Fruit fly (Drosophila melanogaster) whole organism, embryonic: Measurements from ENCODE around the gene SdicB.

Experiments
- CG10209 ChIP-seq: fragments of 200-800 bp; sonication (Bioruptor generic); optimal IDR thresholded peaks from 3 replicates; lab custom pipeline; 2017; ENCODE audit warnings: missing biosample characterization, mild to moderate bottlenecking, missing genetic modification characterization, missing genetic modification reagents
- CG12219 ChIP-seq: fragments of 200-800 bp; sonication (Bioruptor generic); optimal IDR thresholded peaks from 3 replicates; lab custom pipeline; 2018; ENCODE audit warnings: missing biosample characterization, mild to moderate bottlenecking, missing genetic modification characterization
- CG12659 ChIP-seq: fragments of 200-800 bp; sonication (Bioruptor generic); optimal IDR thresholded peaks from 3 replicates; lab custom pipeline; 2017; ENCODE audit warnings: mild to moderate bottlenecking, missing biosample characterization, missing genetic modification reagents, missing genetic modification characterization
- CG14667 ChIP-seq: fragments of 200-800 bp; sonication (Bioruptor generic); IDR thresholded peaks from 2 replicates; pipeline ENCODE4 v1.3.6; 2022; ENCODE audit warnings: missing biosample characterization, missing genetic modification characterization
- CG1603 ChIP-seq: fragments of 200-800 bp; sonication (Bioruptor generic); optimal IDR thresholded peaks from 2 replicates; lab custom pipeline; 2019; ENCODE audit warnings: missing biosample characterization, mild to moderate bottlenecking, missing genetic modification characterization, moderate library complexity
- CG31365 ChIP-seq: fragments of 200-800 bp; sonication (Bioruptor generic); optimal IDR thresholded peaks from 2 replicates; lab custom pipeline; 2018; ENCODE audit warnings: missing biosample characterization, mild to moderate bottlenecking, missing genetic modification characterization
- CG32772 ChIP-seq: fragments of 200-800 bp; sonication (Bioruptor generic); IDR thresholded peaks from 2 replicates; pipeline ENCODE4 v1.3.6; 2022; ENCODE audit warnings: missing biosample characterization, missing genetic modification characterization
- CG34376 ChIP-seq: fragments of 200-800 bp; sonication (Bioruptor generic); optimal IDR thresholded peaks from 2 replicates; lab custom pipeline; 2018; ENCODE audit warnings: missing biosample characterization, mild to moderate bottlenecking, missing genetic modification characterization
- CG4328 ChIP-seq: fragments of 200-800 bp; sonication (Bioruptor generic); optimal IDR thresholded peaks from 3 replicates; lab custom pipeline; 2017; ENCODE audit warnings: missing biosample characterization, missing genetic modification reagents, missing genetic modification characterization
- CG4424 ChIP-seq: fragments of 200-800 bp; sonication (Bioruptor generic); optimal IDR thresholded peaks from 3 replicates; lab custom pipeline; 2016; ENCODE audit warnings: missing biosample characterization, missing genetic modification characterization
- CG4617 ChIP-seq: fragments of 200-800 bp; sonication (Bioruptor generic); optimal IDR thresholded peaks from 3 replicates; lab custom pipeline; 2016; ENCODE audit warnings: missing biosample characterization, missing genetic modification characterization, borderline replicate concordance
- CG6765 ChIP-seq: fragments of 200-800 bp; sonication (Bioruptor generic); optimal IDR thresholded peaks from 3 replicates; lab custom pipeline; 2017; ENCODE audit warnings: missing biosample characterization, mild to moderate bottlenecking, missing genetic modification characterization
- CG8944 ChIP-seq: fragments of 200-800 bp; sonication (Bioruptor generic); optimal IDR thresholded peaks from 3 replicates; lab custom pipeline; 2016; ENCODE audit warnings: missing biosample characterization, missing genetic modification characterization
- CG9876 ChIP-seq: fragments of 200-800 bp; sonication (Bioruptor generic); optimal IDR thresholded peaks from 2 replicates; lab custom pipeline; 2016; ENCODE audit warnings: missing biosample characterization, missing genetic modification characterization
- Dek ChIP-seq: fragments of 200-800 bp; sonication (Bioruptor generic); optimal IDR thresholded peaks from 3 replicates; lab custom pipeline; 2019; ENCODE audit warnings: missing biosample characterization, mild to moderate bottlenecking, missing genetic modification characterization, moderate library complexity
- E2f1 ChIP-seq: fragments of 200-800 bp; sonication (Bioruptor generic); IDR thresholded peaks from 2 replicates; pipeline ENCODE4 v1.3.6; 2022; ENCODE audit warnings: missing biosample characterization, missing genetic modification characterization
- E2f2 ChIP-seq: fragments of 200-800 bp; sonication (Bioruptor generic); IDR thresholded peaks from 2 replicates; pipeline ENCODE4 v1.3.6; 2022; ENCODE audit warnings: missing biosample characterization, missing genetic modification characterization
- H2.0 ChIP-seq: fragments of 200-800 bp; sonication (Bioruptor generic); IDR thresholded peaks from 2 replicates; pipeline ENCODE4 v1.3.6; 2022; ENCODE audit warnings: missing biosample characterization, missing genetic modification characterization
- Hsf ChIP-seq: fragments of 200-800 bp; sonication (Bioruptor generic); optimal IDR thresholded peaks from 3 replicates; lab custom pipeline; 2016; ENCODE audit warnings: missing biosample characterization, missing genetic modification characterization
- Jarid2 ChIP-seq: fragments of 200-800 bp; sonication (Bioruptor generic); optimal IDR thresholded peaks from 3 replicates; lab custom pipeline; 2017; ENCODE audit warnings: mild to moderate bottlenecking, missing biosample characterization, missing genetic modification reagents, missing genetic modification characterization
- Kr ChIP-seq: fragments of 200-800 bp; sonication (Bioruptor generic); optimal IDR thresholded peaks from 2 replicates; lab custom pipeline; 2017; ENCODE audit warnings: missing biosample characterization, mild to moderate bottlenecking, missing genetic modification characterization
- Mrtf ChIP-seq: fragments of 200-800 bp; sonication (Bioruptor generic); IDR thresholded peaks from 3 replicates; pipeline ENCODE4 v1.3.6; 2022; ENCODE audit warnings: missing biosample characterization, missing genetic modification characterization
- PHDP ChIP-seq: fragments of 200-800 bp; sonication (Bioruptor generic); optimal IDR thresholded peaks from 3 replicates; lab custom pipeline; 2018; ENCODE audit warnings: missing biosample characterization, mild to moderate bottlenecking, missing genetic modification characterization, moderate library complexity
- Rfx ChIP-seq: fragments of 200-800 bp; sonication (Bioruptor generic); IDR thresholded peaks from 2 replicates; pipeline ENCODE4 v1.3.6; 2022; ENCODE audit warnings: missing biosample characterization, missing genetic modification characterization
- Scr ChIP-seq: fragments of 200-800 bp; sonication (Bioruptor generic); IDR thresholded peaks from 2 replicates; pipeline ENCODE4 v1.3.6; 2022; ENCODE audit warnings: missing biosample characterization, missing genetic modification characterization; ENCODE audit not compliant: partially characterized antibody
- Sry-δ ChIP-seq: fragments of 200-800 bp; sonication (Bioruptor generic); optimal IDR thresholded peaks from 2 replicates; lab custom pipeline; 2016; ENCODE audit warnings: missing biosample characterization, missing genetic modification characterization
- TFAM ChIP-seq: fragments of 200-800 bp; sonication (Bioruptor generic); optimal IDR thresholded peaks from 2 replicates; lab custom pipeline; 2017; ENCODE audit warnings: missing biosample characterization, missing genetic modification characterization, inconsistent platforms
- Tbp ChIP-seq: fragments of >200 bp; optimal IDR thresholded peaks from 2 replicates; lab custom pipeline; 2018; ENCODE audit warnings: missing biosample characterization, missing genetic modification characterization
- Trl ChIP-seq, 3 experiments: fragments of >200 bp in 2 of 3; fragments of 200-800 bp in 1 of 3; sonication (Bioruptor generic) in 1 of 3; optimal IDR thresholded peaks; 2 replicates in 1 of 3; 3 replicates in 2 of 3; lab custom pipeline; 2016 to 2017; ENCODE audit warnings: missing biosample characterization in 1 of 3, missing genetic modification characterization in 1 of 3
- ash1 ChIP-seq: fragments of 200-800 bp; sonication (Bioruptor generic); optimal IDR thresholded peaks from 2 replicates; lab custom pipeline; 2018; ENCODE audit warnings: missing biosample characterization, mild to moderate bottlenecking, missing genetic modification characterization
- bsh ChIP-seq, 2 experiments: fragments of 200-800 bp; sonication (Bioruptor generic); optimal IDR thresholded peaks; 2 replicates each; lab custom pipeline; 2017 to 2018; ENCODE audit warnings: mild to moderate bottlenecking in 2 of 2, missing biosample characterization in 2 of 2, missing genetic modification characterization in 2 of 2, moderate library complexity in 1 of 2
- da ChIP-seq: fragments of 200-800 bp; sonication (Bioruptor generic); optimal IDR thresholded peaks from 2 replicates; lab custom pipeline; 2016; ENCODE audit warnings: missing biosample characterization, missing genetic modification characterization
- danr ChIP-seq: fragments of 200-800 bp; sonication (Bioruptor generic); IDR thresholded peaks from 2 replicates; pipeline ENCODE4 v1.3.6; 2022; ENCODE audit warnings: missing biosample characterization, missing genetic modification characterization
- dmrt11E ChIP-seq: fragments of 200-800 bp; sonication (Bioruptor generic); optimal IDR thresholded peaks from 3 replicates; lab custom pipeline; 2018; ENCODE audit warnings: missing biosample characterization, mild to moderate bottlenecking, missing genetic modification characterization, moderate library complexity
- fru ChIP-seq: fragments of >200 bp; optimal IDR thresholded peaks from 2 replicates; lab custom pipeline; 2017
- gt ChIP-seq: fragments of 200-800 bp; sonication (Bioruptor generic); IDR thresholded peaks from 2 replicates; pipeline ENCODE4 v1.3.6; 2022; ENCODE audit warnings: missing biosample characterization, missing genetic modification characterization
- hbn ChIP-seq: fragments of 200-800 bp; sonication (Bioruptor generic); IDR thresholded peaks from 2 replicates; pipeline ENCODE4 v1.3.6; 2022; ENCODE audit warnings: missing biosample characterization, missing genetic modification characterization; ENCODE audit not compliant: partially characterized antibody
- hth ChIP-seq: fragments of >200 bp; optimal IDR thresholded peaks from 2 replicates; lab custom pipeline; 2017; ENCODE audit warnings: inconsistent platforms
- jigr1 ChIP-seq: fragments of 200-800 bp; sonication (Bioruptor generic); IDR thresholded peaks from 3 replicates; pipeline ENCODE4 v1.3.6; 2022; ENCODE audit warnings: missing biosample characterization, missing genetic modification characterization
- jing ChIP-seq: fragments of 200-800 bp; sonication (Bioruptor generic); optimal IDR thresholded peaks from 2 replicates; lab custom pipeline; 2018; ENCODE audit warnings: missing biosample characterization, mild to moderate bottlenecking, missing genetic modification characterization
- otp ChIP-seq: fragments of 200-800 bp; sonication (Bioruptor generic); IDR thresholded peaks from 3 replicates; pipeline ENCODE4, ENCODE4 v1.3.6; 2022; ENCODE audit warnings: missing biosample characterization, missing genetic modification characterization
- pros ChIP-seq: fragments of 200-800 bp; sonication (Bioruptor generic); optimal IDR thresholded peaks from 3 replicates; lab custom pipeline; 2019; ENCODE audit warnings: missing biosample characterization, mild to moderate bottlenecking, missing genetic modification characterization, moderate library complexity
- pzg ChIP-seq: fragments of 200-800 bp; sonication (Bioruptor generic); optimal IDR thresholded peaks from 3 replicates; lab custom pipeline; 2018; ENCODE audit warnings: missing biosample characterization, mild to moderate bottlenecking, missing genetic modification characterization, moderate library complexity
- sd ChIP-seq: fragments of 200-800 bp; sonication (Bioruptor generic); optimal IDR thresholded peaks from 3 replicates; lab custom pipeline; 2018; ENCODE audit warnings: missing biosample characterization, mild to moderate bottlenecking, missing genetic modification characterization, moderate library complexity
- sens-2 ChIP-seq: fragments of 200-800 bp; sonication (Bioruptor generic); IDR thresholded peaks from 2 replicates; pipeline ENCODE4 v1.3.6; 2022; ENCODE audit warnings: missing biosample characterization, missing genetic modification characterization
- sim ChIP-seq: fragments of 200-800 bp; sonication (Bioruptor generic); IDR thresholded peaks from 2 replicates; pipeline ENCODE4 v1.3.6; 2022; ENCODE audit warnings: missing biosample characterization, missing genetic modification characterization
- tap ChIP-seq: fragments of 200-800 bp; optimal IDR thresholded peaks from 3 replicates; lab custom pipeline; 2019; ENCODE audit warnings: missing biosample characterization, mild to moderate bottlenecking, missing genetic modification characterization, moderate library complexity
- trh ChIP-seq: fragments of 200-800 bp; sonication (Bioruptor generic); optimal IDR thresholded peaks from 2 replicates; lab custom pipeline; 2016; ENCODE audit warnings: missing biosample characterization, missing genetic modification characterization
- wek ChIP-seq: fragments of 200-800 bp; sonication (Bioruptor generic); optimal IDR thresholded peaks from 3 replicates; lab custom pipeline; 2018; ENCODE audit warnings: missing biosample characterization, mild to moderate bottlenecking, missing genetic modification characterization, moderate library complexity

The SdicB gene

dm6 chrX:20235794-20236513 lies 26.6 kb upstream of the SdicB start, which contains the start of gene sw (continued):
- TF ChIP-seq CG10209 (GFP tag; lab: Kevin White, UChicago) = peak; percentile 28
- TF ChIP-seq Jarid2 (GFP tag; lab: Kevin White, UChicago) = peak; percentile 25
- peak; percentile 33 for TF ChIP-seq Dek (tag; lab: Kevin White, UChicago)
- TF ChIP-seq CG32772 (GFP tag; lab: Robert Waterston, UW) = peak; percentile 71
- no peak for TF ChIP-seq pros (GFP tag; lab: Kevin White, UChicago)
- no peak for TF ChIP-seq ash1 (GFP tag; lab: Kevin White, UChicago)
- TF ChIP-seq CG34376 (GFP tag; lab: Kevin White, UChicago) = peak; percentile 21
- TF ChIP-seq CG4424 = peak; percentile 14
- no peak for TF ChIP-seq Trl (optimal IDR thresholded peaks at IDR 0.05; lab: Kevin White, UChicago)
- TF ChIP-seq Trl (GFP tag; optimal IDR thresholded peaks at IDR 0.05; lab: Kevin White, UChicago) = peak; percentile 26
- peak; percentile 58 for TF ChIP-seq E2f2 (GFP tag; lab: Robert Waterston, UW)
- TF ChIP-seq Kr = no peak
- TF ChIP-seq E2f1 (GFP tag; lab: Robert Waterston, UW) = peak; percentile 54
- TF ChIP-seq sd (tag; lab: Kevin White, UChicago) = no peak
- peak; percentile 93 for TF ChIP-seq Sry-δ (GFP tag; lab: Kevin White, UChicago)
- peak; percentile 54 for TF ChIP-seq CG8944 (GFP tag; lab: Kevin White, UChicago)
- peak; percentile 32 for TF ChIP-seq CG4328
- peak; percentile 60 for TF ChIP-seq dmrt11E (tag; lab: Kevin White, UChicago)
- TF ChIP-seq sens-2 = 0 out of 2 replicates have a peak, but pooled peaks have one; percentile 36
- no peak for TF ChIP-seq da
- peak; percentile 17 for TF ChIP-seq wek
- TF ChIP-seq Rfx = peak; percentile 88
- TF ChIP-seq Tbp (GFP tag; lab: Kevin White, UChicago) = no peak
- 0 out of 3 replicates have a peak, but pooled peaks have one; percentile 29 for TF ChIP-seq otp
- TF ChIP-seq Hsf (GFP tag; lab: Kevin White, UChicago) = peak; percentile 61
- peak; percentile 51 for TF ChIP-seq PHDP (tag; lab: Kevin White, UChicago)
- TF ChIP-seq CG9876 (GFP tag; lab: Kevin White, UChicago) = peak; percentile 37
- TF ChIP-seq jing (GFP tag; lab: Kevin White, UChicago) = no peak
- peak; percentile 69 for TF ChIP-seq CG12659 (GFP tag; lab: Kevin White, UChicago)
- TF ChIP-seq sim (GFP tag; lab: Robert Waterston, UW) = no peak
- peak; percentile 85 for TF ChIP-seq CG4617 (GFP tag; lab: Kevin White, UChicago)
- peak; percentile 64; the same call in 2 of the 3 replicates for TF ChIP-seq Mrtf (GFP tag; lab: Robert Waterston, UW)
- TF ChIP-seq CG6765 (GFP tag; lab: Kevin White, UChicago) = no peak
- TF ChIP-seq trh (GFP tag; lab: Kevin White, UChicago) = no peak
- 0 out of 2 replicates have a peak, but pooled peaks have one; percentile 8 for TF ChIP-seq danr (GFP tag; lab: Robert Waterston, UW)
- peak; percentile 64 for TF ChIP-seq pzg
- peak; percentile 18 for TF ChIP-seq CG12219 (GFP tag; lab: Kevin White, UChicago)
- TF ChIP-seq tap (tag; lab: Kevin White, UChicago) = no peak
- peak; percentile 45; the same call in 1 of the 2 replicates for TF ChIP-seq H2.0 (GFP tag; lab: Robert Waterston, UW)
- TF ChIP-seq bsh (GFP tag; optimal IDR thresholded peaks at IDR 0.05; lab: Kevin White, UChicago) = peak in 1 of 2 experiments; percentile 45
- no peak for TF ChIP-seq TFAM (GFP tag; lab: Kevin White, UChicago)
- TF ChIP-seq gt (GFP tag; lab: Robert Waterston, UW) = no peak
- TF ChIP-seq hbn (GFP tag; lab: Robert Waterston, UW) = peak; percentile 91
- peak; percentile 41; the same call in 1 of the 3 replicates for TF ChIP-seq jigr1
- TF ChIP-seq CG31365 (tag; lab: Kevin White, UChicago) = no peak
- TF ChIP-seq Scr (GFP tag; lab: Robert Waterston, UW) = peak; percentile 95
- TF ChIP-seq CG1603 (tag; lab: Kevin White, UChicago) = peak; percentile 84
- no peak for TF ChIP-seq hth (lab: Kevin White, UChicago)
- TF ChIP-seq CG14667 (GFP tag; lab: Robert Waterston, UW) = peak; percentile 51; the same call in 1 of the 2 replicates
- TF ChIP-seq fru (lab: Kevin White, UChicago) = no peak
